Fruit fly (Drosophila melanogaster) whole organism, embryonic: ENCODE data around the gene CG10663.
A peak's percentile ranks its signal among the peaks of the same experiment; 100 is the strongest.

Source experiments
- Adf1 ChIP-seq: fragments of 200-800 bp; sonication (Bioruptor generic); IDR thresholded peaks from 2 replicates; pipeline ENCODE4 v1.3.6; 2022; ENCODE audit warnings: missing biosample characterization, missing genetic modification characterization
- Antp ChIP-seq: fragments of 200-800 bp; sonication (Bioruptor generic); optimal IDR thresholded peaks from 3 replicates; lab custom pipeline; 2016; ENCODE audit warnings: missing biosample characterization, missing genetic modification characterization
- Atf3 ChIP-seq: fragments of 200-800 bp; sonication (Bioruptor generic); optimal IDR thresholded peaks from 3 replicates; lab custom pipeline; 2016; ENCODE audit warnings: missing biosample characterization, missing genetic modification characterization
- CG10209 ChIP-seq: fragments of 200-800 bp; sonication (Bioruptor generic); optimal IDR thresholded peaks from 3 replicates; lab custom pipeline; 2017; ENCODE audit warnings: missing biosample characterization, mild to moderate bottlenecking, missing genetic modification characterization, missing genetic modification reagents
- CG10267 ChIP-seq: fragments of 200-800 bp; sonication (Bioruptor generic); optimal IDR thresholded peaks from 2 replicates; lab custom pipeline; 2018; ENCODE audit warnings: missing biosample characterization, mild to moderate bottlenecking, missing genetic modification characterization, moderate library complexity
- CG12769 ChIP-seq: fragments of 200-800 bp; sonication (Bioruptor generic); optimal IDR thresholded peaks from 2 replicates; lab custom pipeline; 2019; ENCODE audit warnings: missing biosample characterization, mild to moderate bottlenecking, missing genetic modification characterization, moderate library complexity
- CG13296 ChIP-seq: fragments of 200-800 bp; sonication (Bioruptor generic); optimal IDR thresholded peaks from 3 replicates; lab custom pipeline; 2018; ENCODE audit warnings: missing biosample characterization, mild to moderate bottlenecking, missing genetic modification characterization
- CG13424 ChIP-seq: fragments of 200-800 bp; sonication (Bioruptor generic); optimal IDR thresholded peaks from 2 replicates; lab custom pipeline; 2019; ENCODE audit warnings: missing biosample characterization, mild to moderate bottlenecking, missing genetic modification characterization, moderate library complexity
- CG14441 ChIP-seq: fragments of 200-800 bp; sonication (Bioruptor generic); IDR thresholded peaks from 2 replicates; pipeline ENCODE4 v1.3.6; 2022; ENCODE audit warnings: missing biosample characterization, missing genetic modification characterization
- CG15601 ChIP-seq: fragments of 200-800 bp; sonication (Bioruptor generic); optimal IDR thresholded peaks from 3 replicates; lab custom pipeline; 2019; ENCODE audit warnings: missing biosample characterization, mild to moderate bottlenecking, missing genetic modification characterization, moderate library complexity
- CG17186 ChIP-seq: fragments of 200-800 bp; sonication (Bioruptor generic); optimal IDR thresholded peaks from 3 replicates; lab custom pipeline; 2017; ENCODE audit warnings: missing biosample characterization, missing genetic modification reagents, missing genetic modification characterization
- CG17385 ChIP-seq: fragments of 200-800 bp; sonication (Bioruptor generic); optimal IDR thresholded peaks from 3 replicates; lab custom pipeline; 2018; ENCODE audit warnings: missing biosample characterization, mild to moderate bottlenecking, missing genetic modification characterization
- CG18599 ChIP-seq: fragments of 200-800 bp; sonication (Bioruptor generic); optimal IDR thresholded peaks from 3 replicates; lab custom pipeline; 2017; ENCODE audit warnings: missing biosample characterization, missing genetic modification characterization, mild to moderate bottlenecking, moderate library complexity, missing genetic modification reagents
- CG2875 ChIP-seq: fragments of 200-800 bp; sonication (Bioruptor generic); optimal IDR thresholded peaks from 2 replicates; lab custom pipeline; 2017; ENCODE audit warnings: missing biosample characterization, mild to moderate bottlenecking, missing genetic modification characterization, missing genetic modification reagents
- CG30403 ChIP-seq: fragments of 200-800 bp; sonication (Bioruptor generic); optimal IDR thresholded peaks from 3 replicates; lab custom pipeline; 2016; ENCODE audit warnings: missing biosample characterization, missing genetic modification characterization
- CG31365 ChIP-seq: fragments of 200-800 bp; sonication (Bioruptor generic); optimal IDR thresholded peaks from 2 replicates; lab custom pipeline; 2018; ENCODE audit warnings: missing biosample characterization, mild to moderate bottlenecking, missing genetic modification characterization
- CG31388 ChIP-seq: fragments of 200-800 bp; sonication (Bioruptor generic); optimal IDR thresholded peaks from 2 replicates; lab custom pipeline; 2016; ENCODE audit warnings: missing biosample characterization, missing genetic modification characterization
- CG3847 ChIP-seq: fragments of 200-800 bp; sonication (Bioruptor generic); IDR thresholded peaks from 2 replicates; pipeline ENCODE4 v1.3.6; 2022; ENCODE audit warnings: missing biosample characterization, missing genetic modification characterization
- CG43689 ChIP-seq: fragments of 200-800 bp; sonication (Bioruptor generic); IDR thresholded peaks from 2 replicates; pipeline ENCODE4 v1.3.6; 2022; ENCODE audit warnings: missing biosample characterization, missing genetic modification characterization
- CG4730 ChIP-seq: fragments of 200-800 bp; sonication (Bioruptor generic); IDR thresholded peaks from 2 replicates; pipeline ENCODE4 v1.3.6; 2022; ENCODE audit warnings: missing biosample characterization, missing genetic modification characterization
- CG5245 ChIP-seq: fragments of 200-800 bp; sonication (Bioruptor generic); optimal IDR thresholded peaks from 3 replicates; lab custom pipeline; 2016; ENCODE audit warnings: missing biosample characterization, missing genetic modification characterization
- CG8290 ChIP-seq, 3 experiments: fragments of 200-800 bp; sonication (Bioruptor generic); optimal IDR thresholded peaks; 2 replicates each; lab custom pipeline; 2016 to 2019; ENCODE audit warnings: missing biosample characterization in 3 of 3, missing genetic modification characterization in 3 of 3, mild to moderate bottlenecking in 2 of 3, moderate library complexity in 1 of 3
- CG9817 ChIP-seq: fragments of 200-800 bp; sonication (Bioruptor generic); optimal IDR thresholded peaks from 2 replicates; lab custom pipeline; 2018; ENCODE audit warnings: missing biosample characterization, mild to moderate bottlenecking, missing genetic modification characterization, moderate library complexity
- CoRest ChIP-seq: fragments of 200-800 bp; sonication (Bioruptor generic); optimal IDR thresholded peaks from 3 replicates; lab custom pipeline; 2018; ENCODE audit warnings: missing biosample characterization, mild to moderate bottlenecking, missing genetic modification characterization, moderate library complexity
- Myb ChIP-seq: fragments of 200-800 bp; sonication (Bioruptor generic); optimal IDR thresholded peaks from 2 replicates; lab custom pipeline; 2016; ENCODE audit warnings: missing biosample characterization, missing genetic modification characterization
- Nf-YC ChIP-seq: fragments of 200-800 bp; optimal IDR thresholded peaks from 3 replicates; lab custom pipeline; 2019; ENCODE audit warnings: missing biosample characterization, mild to moderate bottlenecking, missing genetic modification characterization, moderate library complexity
- Scr ChIP-seq: fragments of 200-800 bp; sonication (Bioruptor generic); IDR thresholded peaks from 2 replicates; pipeline ENCODE4 v1.3.6; 2022; ENCODE audit warnings: missing biosample characterization, missing genetic modification characterization; ENCODE audit not compliant: partially characterized antibody
- ac ChIP-seq: fragments of 200-800 bp; sonication (Bioruptor generic); optimal IDR thresholded peaks from 3 replicates; lab custom pipeline; 2017; ENCODE audit warnings: missing biosample characterization, mild to moderate bottlenecking, missing genetic modification characterization
- ara ChIP-seq: fragments of 200-800 bp; sonication (Bioruptor generic); IDR thresholded peaks from 2 replicates; pipeline ENCODE4 v1.3.6; 2022; ENCODE audit warnings: missing biosample characterization, missing genetic modification characterization
- ash1 ChIP-seq: fragments of 200-800 bp; sonication (Bioruptor generic); optimal IDR thresholded peaks from 2 replicates; lab custom pipeline; 2018; ENCODE audit warnings: missing biosample characterization, mild to moderate bottlenecking, missing genetic modification characterization
- bcd ChIP-seq: fragments of 200-800 bp; sonication (Bioruptor generic); optimal IDR thresholded peaks from 2 replicates; lab custom pipeline; 2017; ENCODE audit warnings: missing biosample characterization, mild to moderate bottlenecking, missing genetic modification characterization
- bigmax ChIP-seq: fragments of 200-800 bp; sonication (Bioruptor generic); optimal IDR thresholded peaks from 2 replicates; lab custom pipeline; 2018; ENCODE audit warnings: missing biosample characterization, mild to moderate bottlenecking, missing genetic modification characterization
- bowl ChIP-seq: fragments of 200-800 bp; sonication (Bioruptor generic); IDR thresholded peaks from 2 replicates; pipeline ENCODE4 v1.3.6; 2022; ENCODE audit warnings: missing biosample characterization, missing genetic modification characterization
- br ChIP-seq: fragments of >200 bp; optimal IDR thresholded peaks from 2 replicates; lab custom pipeline; 2017
- btn ChIP-seq: fragments of 200-800 bp; sonication (Bioruptor generic); optimal IDR thresholded peaks from 2 replicates; lab custom pipeline; 2016; ENCODE audit warnings: missing biosample characterization, missing genetic modification characterization
- chinmo ChIP-seq: fragments of 200-800 bp; sonication (Bioruptor generic); IDR thresholded peaks from 4 replicates; pipeline ENCODE4 v1.3.6; 2022; ENCODE audit warnings: missing biosample characterization, missing genetic modification characterization; ENCODE audit not compliant: partially characterized antibody
- ind ChIP-seq: fragments of 200-800 bp; sonication (Bioruptor generic); optimal IDR thresholded peaks from 3 replicates; lab custom pipeline; 2016; ENCODE audit warnings: missing biosample characterization, missing genetic modification characterization
- lov ChIP-seq, 2 experiments: fragments of 200-800 bp in 1 of 2; fragments of >200 bp in 1 of 2; sonication (Bioruptor generic) in 1 of 2; IDR thresholded peaks in 1 of 2; optimal IDR thresholded peaks in 1 of 2; 2 replicates in 1 of 2; 3 replicates in 1 of 2; pipeline versions ENCODE4 v1.3.6 to Lab custom; 2017 to 2022; ENCODE audit warnings: missing biosample characterization in 1 of 2, missing genetic modification characterization in 1 of 2
- nerfin-2 ChIP-seq: fragments of 200-800 bp; sonication (Bioruptor generic); IDR thresholded peaks from 2 replicates; pipeline ENCODE4 v1.3.6; 2022; ENCODE audit warnings: missing biosample characterization, missing genetic modification characterization; ENCODE audit not compliant: partially characterized antibody
- oc ChIP-seq: fragments of 200-800 bp; sonication (Bioruptor generic); optimal IDR thresholded peaks from 2 replicates; lab custom pipeline; 2018; ENCODE audit warnings: missing biosample characterization, mild to moderate bottlenecking, missing genetic modification characterization, moderate library complexity
- pita ChIP-seq: fragments of 200-800 bp; sonication (Bioruptor generic); optimal IDR thresholded peaks from 2 replicates; lab custom pipeline; 2017; ENCODE audit warnings: missing biosample characterization, mild to moderate bottlenecking, missing genetic modification characterization
- ro ChIP-seq: fragments of 200-800 bp; sonication (Bioruptor generic); IDR thresholded peaks from 2 replicates; pipeline ENCODE4 v1.3.6; 2022; ENCODE audit warnings: missing biosample characterization, missing genetic modification characterization
- slbo ChIP-seq: fragments of 200-800 bp; sonication (Bioruptor generic); IDR thresholded peaks from 2 replicates; pipeline ENCODE4 v1.3.6; 2022; ENCODE audit warnings: missing biosample characterization, missing genetic modification characterization
- stwl ChIP-seq: fragments of 200-800 bp; sonication (Bioruptor generic); optimal IDR thresholded peaks from 3 replicates; lab custom pipeline; 2018; ENCODE audit warnings: missing biosample characterization, mild to moderate bottlenecking, missing genetic modification characterization, moderate library complexity
- tgo ChIP-seq: fragments of 200-800 bp; sonication (Bioruptor generic); IDR thresholded peaks from 3 replicates; pipeline ENCODE4 v1.3.6; 2022; ENCODE audit warnings: missing biosample characterization, missing genetic modification characterization
- tin ChIP-seq: fragments of 200-800 bp; sonication (Bioruptor generic); optimal IDR thresholded peaks from 3 replicates; lab custom pipeline; 2016; ENCODE audit warnings: missing biosample characterization, missing genetic modification characterization
- tna ChIP-seq: fragments of 200-800 bp; sonication (Bioruptor generic); IDR thresholded peaks from 2 replicates; pipeline ENCODE4 v1.3.6; 2022; ENCODE audit warnings: missing biosample characterization, missing genetic modification characterization; ENCODE audit not compliant: partially characterized antibody

Gene CG10663

dm6 chr3L:12486175-12486574 lies 1.3 kb upstream of the CG10663 start (continued):
- no peak for TF ChIP-seq btn (GFP tag; lab: Kevin White, UChicago)
- no peak for TF ChIP-seq CG17385
- no peak for TF ChIP-seq chinmo
- no peak for TF ChIP-seq tin (GFP tag; lab: Kevin White, UChicago)
- TF ChIP-seq ara, result no peak
- no peak for TF ChIP-seq CG31388
- TF ChIP-seq CG10209 (GFP tag; lab: Kevin White, UChicago), result no peak
- no peak for TF ChIP-seq CG3847 (GFP tag; lab: Robert Waterston, UW)
- TF ChIP-seq Scr (GFP tag; lab: Robert Waterston, UW), result 0 out of 2 replicates have a peak, but pooled peaks have one; percentile 25
- no peak for TF ChIP-seq oc (tag; lab: Kevin White, UChicago)
- no peak for TF ChIP-seq CG9817
- no peak for TF ChIP-seq CG10267 (tag; lab: Kevin White, UChicago)
- no peak for TF ChIP-seq pita (GFP tag; lab: Kevin White, UChicago)
- TF ChIP-seq CG43689 (GFP tag; lab: Robert Waterston, UW), result no peak

- TF ChIP-seq stwl (tag; lab: Kevin White, UChicago) (peak; percentile 10), CG13296 (no peak)
Measured at dm6 chr3L:12484464-12484863, 371 bp downstream of the CG10663 start.

DNA sequence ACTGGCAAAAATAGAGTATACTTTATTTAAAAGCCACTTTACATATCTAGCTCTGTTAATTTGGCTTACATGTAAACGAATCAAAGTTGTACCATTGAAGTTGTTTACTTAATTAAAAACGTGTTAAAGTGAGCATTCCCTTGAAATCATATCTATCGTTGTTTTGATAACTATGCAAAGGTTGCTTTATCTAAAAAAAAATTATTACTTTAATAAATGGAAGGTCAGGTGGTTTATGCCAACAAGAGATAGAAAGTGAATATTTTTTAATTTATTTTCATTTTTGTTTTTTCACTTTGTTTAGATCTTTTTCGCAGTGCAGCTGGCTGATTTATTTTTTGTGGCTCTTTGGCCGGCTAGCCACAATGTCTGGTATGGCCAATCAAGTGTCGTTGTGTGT lies 1.9 kb downstream of the CG10663 start:
- TF ChIP-seq tna (GFP tag; lab: Robert Waterston, UW) (no peak), slbo (GFP tag; lab: Robert Waterston, UW) (peak; percentile 68), Nf-YC (peak; percentile 72), CG18599 (GFP tag; lab: Kevin White, UChicago) (peak; percentile 39), CG14441 (peak; percentile 60), ind (peak; percentile 72), lov (optimal IDR thresholded peaks at IDR 0.05; lab: Kevin White, UChicago) (no peak), lov (GFP tag; IDR thresholded peaks at IDR 0.05; lab: Robert Waterston, UW) (no peak), CG10209 (GFP tag; lab: Kevin White, UChicago) (peak; percentile 75), CG4730 (GFP tag; lab: Robert Waterston, UW) (peak; percentile 34; the same call in 1 of the 2 replicates), ash1 (GFP tag; lab: Kevin White, UChicago) (no peak), ara (peak; percentile 41; the same call in 1 of the 2 replicates), CG17186 (GFP tag; lab: Kevin White, UChicago) (no peak), bowl (GFP tag; lab: Robert Waterston, UW) (no peak), nerfin-2 (no peak), ro (GFP tag; lab: Robert Waterston, UW) (no peak; the same call in 1 of the 2 replicates), ac (no peak), Antp (GFP tag; lab: Kevin White, UChicago) (peak; percentile 23), CG2875 (GFP tag; lab: Kevin White, UChicago) (peak; percentile 71), CG12769 (no peak), CG5245 (GFP tag; lab: Kevin White, UChicago) (peak; percentile 36), CG15601 (tag; lab: Kevin White, UChicago) (peak; percentile 49), CoRest (tag; lab: Kevin White, UChicago) (peak; percentile 89), CG30403 (GFP tag; lab: Kevin White, UChicago) (peak; percentile 82), bcd (GFP tag; lab: Kevin White, UChicago) (peak; percentile 77), Atf3 (peak; percentile 27), bigmax (GFP tag; lab: Kevin White, UChicago) (no peak), CG13424 (peak; percentile 82), Myb (no peak), Adf1 (GFP tag; lab: Robert Waterston, UW) (no peak), tgo (GFP tag; lab: Robert Waterston, UW) (peak; percentile 80), CG31365 (tag; lab: Kevin White, UChicago) (no peak), CG8290 (GFP tag; optimal IDR thresholded peaks at IDR 0.05; lab: Kevin White, UChicago) (no peak), CG8290 (tag; optimal IDR thresholded peaks at IDR 0.05; lab: Kevin White, UChicago) (no peak), br (lab: Kevin White, UChicago) (no peak)
